Worm (Caenorhabditis elegans) whole organism, early embryonic: ENCODE measurements around the gene F44B9.10.

Experiments
- B0310.2 ChIP-seq: sonication (generic microtip); optimal IDR thresholded peaks from 2 replicates; lab custom pipeline; 2016; ENCODE audit warnings: mild to moderate bottlenecking, missing genetic modification characterization, missing compliant biosample characterization
- F13C5.2 ChIP-seq: sonication (generic microtip); optimal IDR thresholded peaks from 2 replicates; lab custom pipeline; 2017; ENCODE audit warnings: mild to moderate bottlenecking, missing genetic modification characterization, inconsistent platforms, missing compliant biosample characterization
- aly-1 ChIP-seq: sonication (generic microtip); optimal IDR thresholded peaks from 2 replicates; lab custom pipeline; 2016; ENCODE audit warnings: missing genetic modification characterization, missing compliant biosample characterization
- ama-1 ChIP-seq: fragments of 150-350 bp; optimal IDR thresholded peaks from 2 replicates; lab custom pipeline; 2014
- ceh-13 ChIP-seq: fragments of 200-800 bp; sonication (Bioruptor generic); optimal IDR thresholded peaks from 2 replicates; lab custom pipeline; 2018; ENCODE audit warnings: mild to moderate bottlenecking, missing genetic modification characterization, missing compliant biosample characterization
- ceh-36 ChIP-seq: sonication (generic microtip); optimal IDR thresholded peaks from 2 replicates; lab custom pipeline; 2016; ENCODE audit warnings: missing genetic modification characterization, inconsistent platforms, missing compliant biosample characterization
- flt-1 ChIP-seq: fragments of 200-800 bp; sonication (Bioruptor generic); IDR thresholded peaks from 2 replicates; pipeline ENCODE4 v1.3.6; 2022; ENCODE audit warnings: missing genetic modification characterization, missing compliant biosample characterization
- hmbx-1 ChIP-seq: sonication (generic microtip); optimal IDR thresholded peaks from 2 replicates; lab custom pipeline; 2016; ENCODE audit warnings: mild to moderate bottlenecking, missing genetic modification characterization, missing compliant biosample characterization
- hnd-1 ChIP-seq: sonication (generic microtip); optimal IDR thresholded peaks from 2 replicates; lab custom pipeline; 2016; ENCODE audit warnings: missing genetic modification characterization, missing compliant biosample characterization
- scrt-1 ChIP-seq: fragments of 200-800 bp; sonication (Bioruptor generic); IDR thresholded peaks from 2 replicates; pipeline ENCODE4 v1.3.6; 2022; ENCODE audit warnings: missing genetic modification characterization, missing compliant biosample characterization
- tbx-11 ChIP-seq: fragments of 200-800 bp; sonication (Bioruptor generic); IDR thresholded peaks from 2 replicates; pipeline ENCODE4 v1.3.6; 2022; ENCODE audit warnings: missing genetic modification characterization, missing compliant biosample characterization
- tbx-37 ChIP-seq: fragments of 200-800 bp; sonication (Bioruptor generic); conservative IDR thresholded peaks from 2 replicates; pipeline ENCODE4 v1.3.6; 2022; ENCODE audit warnings: missing genetic modification reagents, missing genetic modification characterization, missing compliant biosample characterization
- tra-4 ChIP-seq: sonication (generic microtip); optimal IDR thresholded peaks from 2 replicates; lab custom pipeline; 2017; ENCODE audit warnings: missing genetic modification characterization, missing compliant biosample characterization

- TF ChIP-seq ama-1 (lab: Kevin White, UChicago) = no peak
- TF ChIP-seq B0310.2 (tag; lab: Kevin White, UChicago) = no peak
- TF ChIP-seq tbx-37 (GFP tag; lab: Robert Waterston, UW) = no peak
- no peak for TF ChIP-seq hmbx-1 (tag; lab: Kevin White, UChicago)
- TF ChIP-seq scrt-1 (GFP tag; lab: Robert Waterston, UW) = no peak
- no peak for TF ChIP-seq aly-1
- TF ChIP-seq hnd-1 (tag; lab: Kevin White, UChicago) = no peak
- TF ChIP-seq flt-1 (GFP tag; lab: Robert Waterston, UW) = no peak
- TF ChIP-seq tra-4 (tag; lab: Kevin White, UChicago) = no peak
- no peak for TF ChIP-seq tbx-11 (GFP tag; lab: Robert Waterston, UW)
- no peak for TF ChIP-seq F13C5.2 (tag; lab: Kevin White, UChicago)
- no peak for TF ChIP-seq ceh-13 (GFP tag; lab: Kevin White, UChicago)
- TF ChIP-seq ceh-36 = no peak
These were observed 27.7 kb upstream of the F44B9.10 start for ce11 chrIII:8061114-8061513.
